Worm (Caenorhabditis elegans) whole organism, L1 larva: Measurements from ENCODE around the gene B0348.1.
A peak's percentile ranks its signal among the peaks of the same experiment; 100 is the strongest.

ENCODE experiments used
- C16A3.4 ChIP-seq: fragments of 150-350 bp; optimal IDR thresholded peaks from 2 replicates; lab custom pipeline; 2014; ENCODE audit warnings: missing biosample characterization, missing genetic modification characterization
- aha-1 ChIP-seq: fragments of 150-350 bp; optimal IDR thresholded peaks from 2 replicates; lab custom pipeline; 2014; ENCODE audit warnings: missing biosample characterization, missing genetic modification characterization
- dsc-1 ChIP-seq: sonication (generic microtip); optimal IDR thresholded peaks from 2 replicates; lab custom pipeline; 2016; ENCODE audit warnings: mild to moderate bottlenecking, missing genetic modification characterization, missing compliant biosample characterization
- efl-1 ChIP-seq, 4 experiments: fragments of 150-350 bp; optimal IDR thresholded peaks in 3 of 4; peaks in 1 of 4; 1 replicate in 1 of 4; 2 replicates in 3 of 4; lab custom pipeline; 2014; ENCODE audit warnings: missing biosample characterization in 2 of 4, missing genetic modification characterization in 2 of 4, missing genetic modification reagents in 2 of 4
- egl-27 ChIP-seq, 2 experiments: fragments of 150-350 bp in 1 of 2; sonication (generic microtip); optimal IDR thresholded peaks; 3 replicates each; lab custom pipeline; 2017 to 2018; ENCODE audit warnings: missing biosample characterization in 2 of 2, missing genetic modification characterization in 2 of 2, missing genetic modification reagents in 2 of 2
- grh-1 ChIP-seq: fragments of 200-800 bp; sonication (Bioruptor generic); IDR thresholded peaks from 2 replicates; pipeline ENCODE4 v1.3.6; 2022; ENCODE audit warnings: missing genetic modification reagents, missing genetic modification characterization, missing compliant biosample characterization
- hpl-2 ChIP-seq: fragments of 150-350 bp; optimal IDR thresholded peaks from 2 replicates; lab custom pipeline; 2014; ENCODE audit warnings: missing biosample characterization, missing genetic modification reagents, missing genetic modification characterization
- jun-1 ChIP-seq: fragments of 150-350 bp; optimal IDR thresholded peaks from 2 replicates; lab custom pipeline; 2014; ENCODE audit warnings: missing biosample characterization, missing genetic modification reagents, missing genetic modification characterization
- lin-14 ChIP-seq: fragments of 200-800 bp; sonication (Bioruptor generic); optimal IDR thresholded peaks from 2 replicates; lab custom pipeline; 2018; ENCODE audit warnings: mild to moderate bottlenecking, missing genetic modification characterization, moderate library complexity, missing compliant biosample characterization
- mdl-1 ChIP-seq, 2 experiments: fragments of 150-350 bp; optimal IDR thresholded peaks; 2 replicates each; lab custom pipeline; 2014 to 2017; ENCODE audit warnings: missing biosample characterization in 2 of 2, missing genetic modification characterization in 2 of 2, inconsistent platforms in 1 of 2
- nhr-11 ChIP-seq: fragments of 150-350 bp; optimal IDR thresholded peaks from 2 replicates; lab custom pipeline; 2014; ENCODE audit warnings: missing biosample characterization, missing genetic modification characterization
- nhr-237 ChIP-seq: fragments of 150-350 bp; optimal IDR thresholded peaks from 2 replicates; lab custom pipeline; 2014; ENCODE audit warnings: missing biosample characterization, missing genetic modification characterization
- nhr-28 ChIP-seq: fragments of 150-350 bp; optimal IDR thresholded peaks from 2 replicates; lab custom pipeline; 2014; ENCODE audit warnings: missing biosample characterization, missing genetic modification characterization
- nhr-76 ChIP-seq: sonication (generic microtip); optimal IDR thresholded peaks from 2 replicates; lab custom pipeline; 2017; ENCODE audit warnings: missing biosample characterization, missing genetic modification characterization
- tbx-2 ChIP-seq: sonication (generic microtip); optimal IDR thresholded peaks from 2 replicates; lab custom pipeline; 2016; ENCODE audit warnings: missing genetic modification characterization, missing compliant biosample characterization
- unc-130 ChIP-seq: fragments of 150-350 bp; optimal IDR thresholded peaks from 2 replicates; lab custom pipeline; 2017; ENCODE audit warnings: missing biosample characterization, missing genetic modification characterization, inconsistent platforms
- unc-62 ChIP-seq: fragments of 150-350 bp; optimal IDR thresholded peaks from 2 replicates; lab custom pipeline; 2014; ENCODE audit warnings: missing biosample characterization, missing genetic modification reagents, missing genetic modification characterization
- unc-86 ChIP-seq: sonication (generic microtip); optimal IDR thresholded peaks from 2 replicates; lab custom pipeline; 2016; ENCODE audit warnings: missing genetic modification characterization, missing compliant biosample characterization
- zag-1 ChIP-seq: fragments of 150-350 bp; optimal IDR thresholded peaks from 2 replicates; lab custom pipeline; 2014; ENCODE audit warnings: missing biosample characterization, missing genetic modification characterization

The B0348.1 gene

DNA sequence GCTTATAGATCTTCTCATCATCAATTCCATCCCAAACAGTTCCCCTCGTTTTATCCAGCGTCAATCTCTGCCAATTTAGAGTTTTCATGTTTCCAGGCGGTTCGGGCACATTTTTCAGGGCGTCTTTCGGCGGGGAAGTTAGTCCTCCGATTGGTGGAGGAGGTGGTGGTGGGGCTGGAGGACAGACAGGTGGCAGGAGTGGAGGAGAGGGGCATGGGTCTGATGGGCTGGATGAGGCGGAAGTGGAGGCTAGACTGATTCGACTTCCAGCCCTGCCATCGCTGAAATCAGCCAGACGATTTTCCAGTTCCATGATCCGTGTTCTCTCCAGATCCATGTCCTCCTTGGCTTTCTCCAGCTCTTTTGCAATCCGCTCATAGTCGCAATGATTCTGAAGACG, 19.4 kb downstream of the B0348.1 start:
- TF ChIP-seq efl-1 (optimal IDR thresholded peaks at IDR 0.05; lab: Kevin White, UChicago) (no peak), efl-1 (GFP tag; optimal IDR thresholded peaks at IDR 0.05 in 1 of 2; lab: Kevin White, UChicago) (peak in 1 of 2 experiments; percentile 10), mdl-1 (tag; optimal IDR thresholded peaks at IDR 0.05; lab: Kevin White, UChicago) (no peak)

- TF ChIP-seq jun-1 (tag; lab: Kevin White, UChicago) (no peak), nhr-11 (no peak), aha-1 (tag; lab: Kevin White, UChicago) (no peak), egl-27 (tag; optimal IDR thresholded peaks at IDR 0.05; lab: Kevin White, UChicago) (no peak), zag-1 (tag; lab: Kevin White, UChicago) (no peak), nhr-76 (tag; lab: Kevin White, UChicago) (no peak), grh-1 (GFP tag; lab: Robert Waterston, UW) (no peak), lin-14 (GFP tag; lab: Kevin White, UChicago) (no peak), nhr-237 (tag; lab: Kevin White, UChicago) (no peak), unc-62 (GFP tag; lab: Kevin White, UChicago) (no peak), unc-86 (no peak), C16A3.4 (tag; lab: Kevin White, UChicago) (no peak), dsc-1 (tag; lab: Kevin White, UChicago) (no peak), hpl-2 (GFP tag; lab: Kevin White, UChicago) (no peak), nhr-28 (tag; lab: Kevin White, UChicago) (no peak), efl-1 (optimal IDR thresholded peaks at IDR 0.05; lab: Kevin White, UChicago) (no peak), efl-1 (GFP tag; optimal IDR thresholded peaks at IDR 0.05 in 1 of 2; lab: Kevin White, UChicago) (no peak), tbx-2 (no peak), unc-130 (tag; lab: Kevin White, UChicago) (no peak)
Observed at ce11 chrV:83732-84131, 35.0 kb downstream of the B0348.1 start, which contains the start of gene daam-1. daam-1 (minus strand) TSS chrV:83832.
